Fruit fly (Drosophila melanogaster): Measurements from ENCODE around the gene mRpS30.
"Not testable (repeated sequence)": the region's sequence is repeated elsewhere in the genome, so short reads cannot be mapped to it uniquely, and the experiment has no call there.

DNA sequence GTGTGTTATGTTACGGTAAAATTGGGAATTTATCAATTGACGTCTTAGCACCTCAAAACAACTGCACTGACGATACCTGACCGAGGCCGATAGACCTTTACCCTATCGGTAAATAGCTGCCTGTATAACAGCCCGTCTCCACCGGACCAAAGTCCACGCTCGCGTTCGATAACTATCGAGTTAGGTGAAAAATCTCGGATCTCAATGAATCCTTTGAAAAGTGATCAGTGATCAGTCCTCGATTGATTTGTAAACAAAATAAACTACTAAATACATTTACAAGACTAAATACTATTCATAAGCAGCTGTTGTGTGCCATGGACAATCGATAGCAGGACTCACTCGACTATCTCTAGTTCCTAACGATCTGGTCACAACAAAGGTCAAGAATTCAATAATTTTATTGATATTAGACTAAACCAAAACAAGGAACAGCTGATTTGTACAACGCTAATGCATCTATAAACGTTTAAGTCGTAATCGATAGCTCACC lies 10.2 kb downstream of the mRpS30 start, which contains the start of gene sordd1:
- not testable (repeated sequence) for TF ChIP-seq EcR (GFP tag; optimal IDR thresholded peaks at IDR 0.05); pan (optimal IDR thresholded peaks at IDR 0.05)
